Worm (Caenorhabditis elegans) whole organism, mixed stage, embryonic: ENCODE results near the gene txdc-12.1.

Source experiments
- blmp-1 ChIP-seq: fragments of 150-350 bp; optimal IDR thresholded peaks from 2 replicates; lab custom pipeline; 2014; ENCODE audit warnings: missing biosample characterization, missing genetic modification characterization
- cnd-1 ChIP-seq: fragments of 200-800 bp; sonication (Bioruptor generic); optimal IDR thresholded peaks from 2 replicates; lab custom pipeline; 2018; ENCODE audit warnings: mild to moderate bottlenecking, missing genetic modification characterization, missing compliant biosample characterization

ce11 chrII:12239449-12239848 is 739 bp upstream of the txdc-12.1 start:
- TF ChIP-seq blmp-1 (no peak), cnd-1 (tag; lab: Kevin White, UChicago) (no peak)
